Worm (Caenorhabditis elegans): Measurements from ENCODE around the gene arp-6.

Gene arp-6

DNA sequence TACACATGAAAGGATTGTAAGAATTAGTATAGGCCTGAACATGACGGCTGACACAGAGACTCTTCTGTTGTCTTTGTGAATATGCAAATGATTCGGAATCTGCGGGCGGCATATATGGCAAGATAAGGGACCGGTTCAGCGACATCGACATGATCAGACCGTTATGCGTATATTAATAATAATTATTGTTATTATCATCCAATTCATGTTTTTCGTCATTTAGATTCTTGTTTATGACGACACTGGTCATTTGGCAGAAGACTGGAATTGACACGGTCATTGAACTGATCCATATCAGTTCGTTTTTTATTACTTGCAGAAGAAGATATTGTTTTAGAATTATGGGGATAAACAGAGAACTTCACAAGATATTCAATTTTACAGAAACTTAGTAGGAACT is 13.3 kb upstream of the arp-6 start, which contains the start of gene mtre-1:
Gene mtre-1 (minus strand): TSS at position 101 of the 400 bp plus-strand sequence.
- no peak for TF ChIP-seq unc-62 (GFP tag; optimal IDR thresholded peaks at IDR 0.05)

- TF ChIP-seq unc-62 (GFP tag; optimal IDR thresholded peaks at IDR 0.05), result no peak
Measured at ce11 chrII:8047264-8047663, 10.1 kb upstream of the arp-6 start, which contains the start of gene apn-1. apn-1 (plus strand) TSS chrII:8047564.

DNA sequence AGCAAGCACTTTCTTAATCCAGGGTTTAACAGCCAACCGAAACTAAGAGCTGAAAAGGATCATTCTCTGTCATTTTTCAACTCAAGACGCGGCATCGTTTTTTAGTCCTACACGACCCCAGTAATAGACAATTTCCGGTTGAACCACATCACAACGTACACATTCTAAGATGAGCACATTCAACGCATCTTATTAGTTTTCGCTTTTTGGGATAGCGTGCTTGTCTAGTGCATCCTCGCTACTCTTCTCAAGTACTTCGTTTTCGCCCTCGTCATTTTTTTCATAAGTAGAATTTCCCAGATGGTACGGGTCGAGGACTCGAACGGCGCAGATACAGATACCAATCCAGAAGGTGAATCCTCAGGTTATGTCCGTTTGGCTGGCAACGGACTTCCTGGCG is 5.1 kb upstream of the arp-6 start, which contains the start of gene T05H10.1:
Gene T05H10.1 (plus strand): TSS at position 301 of the 400 bp plus-strand sequence.
- no peak for TF ChIP-seq unc-62 (GFP tag; optimal IDR thresholded peaks at IDR 0.05)

DNA sequence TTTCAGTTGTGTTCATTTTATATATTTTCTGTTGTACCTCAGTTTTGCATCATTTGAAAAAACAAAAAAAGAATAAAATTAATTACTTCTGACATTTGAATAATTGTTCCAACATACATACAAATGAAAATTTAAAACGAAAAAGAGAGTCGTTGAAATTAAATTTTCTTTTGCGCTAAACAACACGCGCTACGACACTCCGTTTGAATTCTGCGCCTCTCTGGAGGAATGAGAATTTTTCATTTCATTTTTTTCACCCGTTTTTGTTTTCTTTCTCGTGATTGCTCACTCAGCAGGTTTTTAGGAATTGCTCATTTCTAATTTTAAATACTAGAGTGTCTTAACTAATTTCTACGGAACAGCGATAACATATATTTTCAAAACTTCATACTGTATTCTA is 4.5 kb upstream of the arp-6 start:
- TF ChIP-seq unc-62 (GFP tag; optimal IDR thresholded peaks at IDR 0.05), result no peak

- TF ChIP-seq unc-62 (GFP tag; optimal IDR thresholded peaks at IDR 0.05), result no peak
Measured at ce11 chrII:8039416-8039815, 2.3 kb upstream of the arp-6 start, which contains the start of the genes ubh-4 and algn-6. ubh-4 (minus strand) TSS chrII:8039597. algn-6 (plus strand) TSS chrII:8039802.

ce11 chrII:8037863-8038262 is 717 bp upstream of the arp-6 start, which contains the start of gene C08B11.9:
C08B11.9 (minus strand) TSS chrII:8038169.
- TF ChIP-seq unc-62 (GFP tag; optimal IDR thresholded peaks at IDR 0.05), result no peak

ce11 chrII:8035667-8036066 is 1.5 kb downstream of the arp-6 start, which contains the start of gene sap-49:
sap-49 (minus strand) TSS chrII:8035767.
- TF ChIP-seq unc-62 (GFP tag; optimal IDR thresholded peaks at IDR 0.05), result no peak

ce11 chrII:8034617-8035016 is 2.5 kb downstream of the arp-6 start:
- TF ChIP-seq unc-62 (GFP tag; optimal IDR thresholded peaks at IDR 0.05), result no peak

ce11 chrII:8034008-8034407 is 3.1 kb downstream of the arp-6 start:
- no peak for TF ChIP-seq unc-62 (GFP tag; optimal IDR thresholded peaks at IDR 0.05)

DNA sequence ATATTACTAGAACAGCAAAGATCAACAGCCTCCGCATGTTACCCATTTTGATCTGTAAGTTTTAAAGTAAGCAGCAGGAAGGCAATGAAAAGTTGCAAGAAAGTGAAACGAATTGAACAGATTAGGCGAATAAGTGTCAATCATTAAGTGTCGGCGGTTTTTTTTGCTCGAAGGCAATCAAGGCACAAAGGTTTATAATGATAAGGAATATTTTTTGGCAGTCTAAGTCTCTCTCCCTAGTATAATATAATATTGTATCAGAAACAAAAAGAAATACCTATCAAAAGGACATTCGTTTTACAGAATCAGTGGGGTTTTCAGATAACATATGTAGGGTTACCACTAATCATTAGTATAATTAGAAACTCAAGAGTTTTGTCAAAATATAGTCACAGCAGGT is 4.5 kb downstream of the arp-6 start, which contains the start of gene nrf-6:
Gene nrf-6 (minus strand): TSS at position 52 of the 400 bp plus-strand sequence.
- no peak for TF ChIP-seq unc-62 (GFP tag; optimal IDR thresholded peaks at IDR 0.05)

DNA sequence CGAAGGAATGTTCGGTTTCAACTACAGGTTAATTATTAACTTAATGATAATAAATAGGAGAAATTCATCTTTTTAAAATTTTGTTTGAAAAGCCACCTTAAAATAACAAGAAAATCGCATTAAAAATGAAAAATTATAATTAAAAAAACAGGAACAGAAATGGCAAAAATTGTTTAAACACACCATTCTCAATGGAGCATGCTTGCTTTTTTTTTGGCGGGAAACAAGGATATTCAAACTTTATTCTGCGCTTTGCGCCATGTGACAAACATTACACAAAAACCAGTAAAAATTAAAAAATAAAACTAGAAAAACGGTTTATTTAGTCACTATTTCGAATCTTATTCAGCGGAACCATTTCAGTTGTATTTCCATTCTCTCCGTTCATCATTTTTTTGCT is 8.4 kb downstream of the arp-6 start:
- TF ChIP-seq unc-62 (GFP tag; optimal IDR thresholded peaks at IDR 0.05), result no peak

DNA sequence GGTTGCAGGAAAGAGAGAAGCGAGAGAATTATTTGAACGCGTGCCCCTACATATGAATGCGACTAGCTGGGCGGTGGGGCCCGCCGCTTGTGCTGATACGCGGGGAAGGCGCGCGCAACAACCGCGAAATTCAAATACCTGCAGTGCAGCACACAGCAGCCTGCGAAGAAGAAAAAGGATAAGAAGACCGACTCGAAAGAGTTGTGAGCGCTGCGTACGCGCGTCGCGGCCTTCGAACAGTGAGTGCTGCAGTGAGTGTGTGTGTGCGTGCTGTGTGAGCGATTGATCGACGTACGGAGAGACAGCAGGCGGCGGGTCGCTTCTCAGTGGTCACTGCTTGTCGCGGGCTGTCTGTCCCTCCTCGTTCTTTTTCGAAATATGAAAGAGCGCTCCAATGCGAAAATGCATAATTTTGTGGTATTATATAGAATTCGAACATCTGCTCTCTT is 8.9 kb downstream of the arp-6 start:
- no peak for TF ChIP-seq unc-62 (GFP tag; optimal IDR thresholded peaks at IDR 0.05)

DNA sequence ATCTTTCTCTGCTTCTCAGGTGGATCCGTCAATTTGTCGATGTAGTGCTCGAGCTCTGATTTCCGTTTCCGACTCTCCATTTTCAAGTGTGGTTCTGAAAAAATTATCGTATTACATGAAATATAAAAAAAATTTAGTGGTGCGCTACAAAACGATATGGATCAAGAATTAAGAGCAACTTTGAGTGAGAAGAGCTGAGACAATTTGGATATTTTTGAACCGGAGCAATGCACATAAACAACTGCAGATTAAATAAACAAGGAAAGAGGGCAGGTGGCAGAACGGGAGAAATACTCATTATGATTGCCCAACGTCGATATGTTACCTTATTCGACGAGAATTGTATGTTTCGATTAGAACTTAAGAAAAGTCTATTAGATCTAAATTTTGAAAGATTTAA is 9.5 kb downstream of the arp-6 start, which contains the start of gene swsn-7:
Gene swsn-7 (minus strand): TSS at position 101 of the 400 bp plus-strand sequence.
- TF ChIP-seq unc-62 (GFP tag; optimal IDR thresholded peaks at IDR 0.05), result no peak

ce11 chrII:8022461-8022860 is 14.7 kb downstream of the arp-6 start, which contains the start of gene hda-2:
hda-2 (minus strand) TSS chrII:8022561.
- TF ChIP-seq unc-62 (GFP tag; optimal IDR thresholded peaks at IDR 0.05), result no peak

DNA sequence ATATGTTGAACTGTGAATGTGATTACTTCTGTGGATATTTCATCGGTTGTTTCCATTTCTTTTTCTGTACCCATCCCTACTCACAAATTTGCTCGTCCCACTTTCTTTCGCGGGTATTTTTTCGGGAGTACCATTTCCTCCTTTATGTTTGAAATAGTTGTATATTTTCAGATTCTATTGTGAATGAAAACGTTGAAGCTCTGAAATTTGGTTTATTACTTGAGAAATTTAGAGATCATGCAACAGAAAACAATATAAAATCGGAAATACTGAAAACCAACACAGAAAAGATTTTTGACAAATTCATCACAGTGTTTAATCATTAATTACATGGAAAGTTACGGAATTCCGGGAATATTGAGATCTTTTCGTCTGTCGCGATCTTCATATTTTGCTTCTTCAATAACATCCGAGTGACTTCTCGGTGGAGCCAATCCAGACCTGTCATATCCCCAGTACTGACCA is 16.5 kb downstream of the arp-6 start:
- no peak for TF ChIP-seq unc-62 (GFP tag; optimal IDR thresholded peaks at IDR 0.05)

- no peak for TF ChIP-seq unc-62 (GFP tag; optimal IDR thresholded peaks at IDR 0.05)
Measured at ce11 chrII:8017380-8017779, 19.8 kb downstream of the arp-6 start, which contains the start of gene zyg-11. zyg-11 (plus strand) TSS chrII:8017680.

- no peak for TF ChIP-seq unc-62 (GFP tag; optimal IDR thresholded peaks at IDR 0.05)
Measured at ce11 chrII:8016761-8017160, 20.4 kb downstream of the arp-6 start.
